Fruit fly (Drosophila melanogaster): ENCODE results near the gene CG43288.

Gene CG43288

DNA sequence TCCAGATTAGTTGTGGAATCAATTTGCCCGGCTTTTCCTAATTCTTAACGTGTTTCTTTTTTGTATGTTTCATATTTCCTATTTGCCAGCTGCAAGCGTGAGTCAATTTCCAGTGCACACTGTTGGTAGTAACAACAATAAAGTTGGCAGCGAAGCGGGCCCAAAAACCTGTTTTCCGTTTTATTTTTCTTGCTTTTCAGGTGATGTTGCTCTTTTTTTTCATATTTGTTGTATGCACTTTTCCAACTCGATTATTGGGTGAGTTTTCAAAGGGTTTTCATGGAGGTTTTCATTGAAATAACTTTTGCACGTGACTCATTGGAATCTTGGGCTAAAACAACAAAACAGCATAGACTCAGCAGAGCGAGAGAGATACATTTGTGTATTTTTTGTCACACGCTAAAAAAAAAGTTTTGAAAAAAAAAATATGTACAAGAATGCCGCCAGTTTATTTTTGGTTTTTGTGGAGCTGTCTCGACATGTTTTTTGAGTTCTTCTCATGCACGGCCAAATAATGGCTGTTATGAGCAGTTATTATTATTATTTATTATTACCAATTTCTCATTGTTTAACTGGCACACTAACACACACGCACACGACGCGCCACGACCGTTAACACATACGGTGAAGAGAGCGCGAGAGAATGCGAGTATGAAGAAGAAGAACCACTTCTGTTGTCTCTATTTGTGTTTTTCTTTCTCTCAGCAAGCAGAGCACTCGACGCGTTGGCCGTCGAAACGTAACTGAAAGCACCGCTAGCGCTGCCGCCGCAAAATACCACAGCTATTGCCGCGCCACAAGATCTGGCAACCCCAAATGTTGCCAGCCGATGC, 7.3 kb upstream of the CG43288 start, which contains the start of gene Fas2 (continued):
- TF ChIP-seq toy (GFP tag; IDR thresholded peaks at IDR 0.05) (no peak), CG12071 (GFP tag; optimal IDR thresholded peaks at IDR 0.05) (peak; percentile 72), eve (GFP tag; optimal IDR thresholded peaks at IDR 0.05) (no peak), CG18764 (GFP tag; optimal IDR thresholded peaks at IDR 0.05) (no peak), CG9727 (GFP tag; optimal IDR thresholded peaks at IDR 0.05) (peak; percentile 12), odd (GFP tag; optimal IDR thresholded peaks at IDR 0.05) (peak; percentile 58), CG30431 (GFP tag; optimal IDR thresholded peaks at IDR 0.05) (no peak), CG12659 (GFP tag; optimal IDR thresholded peaks at IDR 0.05) (peak; percentile 24), her (GFP tag; optimal IDR thresholded peaks at IDR 0.05) (peak; percentile 62), BtbVII (GFP tag; optimal IDR thresholded peaks at IDR 0.05) (peak; percentile 63), Side (GFP tag; optimal IDR thresholded peaks at IDR 0.05) (peak; percentile 52), Bgb (GFP tag; IDR thresholded peaks at IDR 0.05; ENCODE audit: partially characterized antibody) (peak; percentile 54; the same call in 1 of the 2 replicates), CG32532 (GFP tag; IDR thresholded peaks at IDR 0.05) (peak; percentile 58; the same call in 1 of the 2 replicates), sr (GFP tag; IDR thresholded peaks at IDR 0.05) (0 out of 3 replicates have a peak, but pooled peaks have one; percentile 10), nau (GFP tag; optimal IDR thresholded peaks at IDR 0.05) (peak; percentile 41), Dbx (GFP tag; IDR thresholded peaks at IDR 0.05) (peak; percentile 49; the same call in 2 of the 3 replicates), Rfx (GFP tag; IDR thresholded peaks at IDR 0.05) (peak; percentile 77), vfl (GFP tag; optimal IDR thresholded peaks at IDR 0.05) (no peak), zen2 (GFP tag; IDR thresholded peaks at IDR 0.05; ENCODE audit: partially characterized antibody) (0 out of 3 replicates have a peak, but pooled peaks have one; percentile 9), tgo (GFP tag; IDR thresholded peaks at IDR 0.05) (peak; percentile 58; the same call in 2 of the 3 replicates), sisA (GFP tag; IDR thresholded peaks at IDR 0.05) (peak; percentile 32; the same call in 1 of the 2 replicates), Dp (GFP tag; optimal IDR thresholded peaks at IDR 0.05) (no peak), sna (GFP tag; IDR thresholded peaks at IDR 0.05; ENCODE audit: partially characterized antibody) (peak; percentile 19; the same call in 1 of the 2 replicates), CG7987 (GFP tag; optimal IDR thresholded peaks at IDR 0.05) (peak; percentile 42), ATbp (GFP tag; optimal IDR thresholded peaks at IDR 0.05) (peak; percentile 27), CG7372 (GFP tag; IDR thresholded peaks at IDR 0.05) (no peak), HmgD (GFP tag; optimal IDR thresholded peaks at IDR 0.05) (no peak), HLH4C (GFP tag; IDR thresholded peaks at IDR 0.05; ENCODE audit: partially characterized antibody) (peak; percentile 43; the same call in 1 of the 3 replicates), slp2 (GFP tag; optimal IDR thresholded peaks at IDR 0.05) (no peak), CG42726 (GFP tag; IDR thresholded peaks at IDR 0.05; ENCODE audit: partially characterized antibody) (peak; percentile 70), CG8281 (tag; optimal IDR thresholded peaks at IDR 0.05) (no peak), CG34224 (GFP tag; IDR thresholded peaks at IDR 0.05; ENCODE audit: partially characterized antibody) (no peak), salm (tag; optimal IDR thresholded peaks at IDR 0.05) (peak; percentile 55), CG6854 (GFP tag; optimal IDR thresholded peaks at IDR 0.05) (peak; percentile 74), gro (GFP tag; optimal IDR thresholded peaks at IDR 0.05) (peak; percentile 61), Aef1 (GFP tag; IDR thresholded peaks at IDR 0.05) (no peak), Fer1 (GFP tag; optimal IDR thresholded peaks at IDR 0.05) (peak; percentile 69), CG2712 (tag; optimal IDR thresholded peaks at IDR 0.05) (peak; percentile 14), Ptx1 (GFP tag; IDR thresholded peaks at IDR 0.05) (peak; percentile 54), gsb-n (tag; optimal IDR thresholded peaks at IDR 0.05) (peak; percentile 26), Ets97D (GFP tag; optimal IDR thresholded peaks at IDR 0.05) (peak; percentile 23), unc-4 (GFP tag; IDR thresholded peaks at IDR 0.05; ENCODE audit: partially characterized antibody) (no peak), Max (GFP tag; optimal IDR thresholded peaks at IDR 0.05) (peak; percentile 12), CG4360 (GFP tag; IDR thresholded peaks at IDR 0.05) (0 out of 2 replicates have a peak, but pooled peaks have one; percentile 24), bcd (GFP tag; optimal IDR thresholded peaks at IDR 0.05) (peak; percentile 23), Hsf (GFP tag; optimal IDR thresholded peaks at IDR 0.05) (no peak), cas (GFP tag; IDR thresholded peaks at IDR 0.05) (no peak), YL-1 (GFP tag; optimal IDR thresholded peaks at IDR 0.05) (peak; percentile 59)
